Fruit fly (Drosophila melanogaster) whole organism, embryonic: ENCODE measurements around the gene CG43902.

ENCODE experiments used
- CG10147 ChIP-seq: fragments of 200-800 bp; sonication (Bioruptor generic); optimal IDR thresholded peaks from 2 replicates; lab custom pipeline; 2019; ENCODE audit warnings: missing biosample characterization, mild to moderate bottlenecking, missing genetic modification characterization, moderate library complexity
- CG11398 ChIP-seq: fragments of 200-800 bp; sonication (Bioruptor generic); optimal IDR thresholded peaks from 2 replicates; lab custom pipeline; 2016; ENCODE audit warnings: missing biosample characterization, missing genetic modification characterization
- CG14014 ChIP-seq: fragments of 200-800 bp; sonication (Bioruptor generic); IDR thresholded peaks from 2 replicates; pipeline ENCODE4 v1.3.6; 2022; ENCODE audit warnings: missing biosample characterization, missing genetic modification characterization
- CG2199 ChIP-seq: fragments of 200-800 bp; sonication (Bioruptor generic); IDR thresholded peaks from 3 replicates; pipeline ENCODE4 v1.3.6; 2022; ENCODE audit warnings: missing biosample characterization, missing genetic modification characterization
- CG32772 ChIP-seq: fragments of 200-800 bp; sonication (Bioruptor generic); IDR thresholded peaks from 2 replicates; pipeline ENCODE4 v1.3.6; 2022; ENCODE audit warnings: missing biosample characterization, missing genetic modification characterization
- CG8478 ChIP-seq: fragments of >200 bp; optimal IDR thresholded peaks from 2 replicates; lab custom pipeline; 2018
- NK7.1 ChIP-seq: fragments of 200-800 bp; sonication (Bioruptor generic); optimal IDR thresholded peaks from 3 replicates; lab custom pipeline; 2016; ENCODE audit warnings: missing biosample characterization, missing genetic modification characterization
- ap ChIP-seq: fragments of 200-800 bp; sonication (Bioruptor generic); IDR thresholded peaks from 2 replicates; pipeline ENCODE4 v1.3.6; 2022; ENCODE audit warnings: missing biosample characterization, missing genetic modification characterization
- az2 ChIP-seq: fragments of 200-800 bp; sonication (Bioruptor generic); optimal IDR thresholded peaks from 3 replicates; lab custom pipeline; 2016; ENCODE audit warnings: missing biosample characterization, missing genetic modification characterization
- so ChIP-seq: fragments of 200-800 bp; sonication (Bioruptor generic); IDR thresholded peaks from 3 replicates; pipeline ENCODE4 v1.3.6; 2022; ENCODE audit warnings: missing biosample characterization, missing genetic modification characterization
- sqz ChIP-seq: fragments of 200-800 bp; sonication (Bioruptor generic); optimal IDR thresholded peaks from 3 replicates; lab custom pipeline; 2018; ENCODE audit warnings: missing biosample characterization, mild to moderate bottlenecking, missing genetic modification characterization
- wdn ChIP-seq: fragments of 200-800 bp; sonication (Bioruptor generic); IDR thresholded peaks from 2 replicates; pipeline ENCODE4 v1.3.6; 2022; ENCODE audit warnings: missing biosample characterization, missing genetic modification characterization

DNA sequence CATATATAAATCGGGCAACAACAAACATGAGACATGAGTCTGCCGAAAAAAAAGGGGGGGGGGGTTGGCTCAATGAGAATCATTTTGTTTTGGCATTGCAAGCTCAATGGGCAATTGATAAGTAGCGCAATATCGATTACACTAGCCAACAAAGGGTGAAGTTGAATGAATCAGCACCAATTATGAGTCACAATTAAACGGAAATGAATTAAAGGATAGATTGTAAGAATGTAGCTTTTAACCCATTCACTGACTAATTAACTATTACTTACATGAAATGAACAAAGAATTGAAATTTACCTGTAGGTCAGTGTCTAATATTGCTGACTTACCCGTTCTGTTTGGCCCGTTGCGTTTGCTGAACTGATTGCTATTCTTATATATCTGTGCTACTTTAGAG lies 32.6 kb upstream of the CG43902 start:
- TF ChIP-seq az2 (GFP tag; lab: Kevin White, UChicago), result no peak
- no peak for TF ChIP-seq sqz (GFP tag; lab: Kevin White, UChicago)
- no peak for TF ChIP-seq CG14014 (GFP tag; lab: Robert Waterston, UW)
- no peak for TF ChIP-seq NK7.1 (GFP tag; lab: Kevin White, UChicago)
- no peak for TF ChIP-seq CG11398 (GFP tag; lab: Kevin White, UChicago)
- no peak for TF ChIP-seq ap (GFP tag; lab: Robert Waterston, UW)
- no peak for TF ChIP-seq wdn (GFP tag; lab: Robert Waterston, UW)
- TF ChIP-seq CG2199 (GFP tag; lab: Robert Waterston, UW), result no peak
- TF ChIP-seq CG32772, result no peak
- no peak for TF ChIP-seq CG10147 (GFP tag; lab: Kevin White, UChicago)
- TF ChIP-seq CG8478, result no peak
- TF ChIP-seq so (GFP tag; lab: Robert Waterston, UW), result no peak
